Worm (Caenorhabditis elegans): ENCODE measurements around the gene F35C8.5.
A peak's percentile ranks its signal among the peaks of the same experiment; 100 is the strongest.

The F35C8.5 gene

ce11 chrX:5347856-5348255 is 17.8 kb upstream of the F35C8.5 start:
- TF ChIP-seq F23B12.7 (tag; optimal IDR thresholded peaks at IDR 0.05; ENCODE audit: insufficient read depth) (no peak), Y56A3A.18 (GFP tag; IDR thresholded peaks at IDR 0.05) (no peak), dox-1 (GFP tag; IDR thresholded peaks at IDR 0.05) (no peak), let-526 (GFP tag; IDR thresholded peaks at IDR 0.05) (no peak), nfya-2 (GFP tag; IDR thresholded peaks at IDR 0.05) (no peak), B0019.2 (GFP tag; conservative IDR thresholded peaks at IDR 0.05) (no peak), nhr-27 (tag; optimal IDR thresholded peaks at IDR 0.05) (no peak), dpl-1 (GFP tag; optimal IDR thresholded peaks at IDR 0.05) (no peak), snpc-1.3 (tag; optimal IDR thresholded peaks at IDR 0.05; ENCODE audit: insufficient read depth) (no peak), F10E7.11 (tag; optimal IDR thresholded peaks at IDR 0.05) (no peak), ceh-40 (GFP tag; IDR thresholded peaks at IDR 0.05) (no peak), D2030.7 (GFP tag; IDR thresholded peaks at IDR 0.05) (no peak)

- TF ChIP-seq attf-5 (GFP tag; optimal IDR thresholded peaks at IDR 0.05) (no peak), zim-3 (tag; optimal IDR thresholded peaks at IDR 0.05) (no peak), bed-2 (GFP tag; IDR thresholded peaks at IDR 0.05) (no peak)
Measured at ce11 chrX:5348529-5349148, 17.0 kb upstream of the F35C8.5 start, which contains the start of gene syx-3. Gene syx-3 (plus strand): TSS chrX:5349098.

ce11 chrX:5354022-5354876 is 11.4 kb upstream of the F35C8.5 start, which contains the start of gene pfn-2:
Gene pfn-2 (minus strand): TSS chrX:5354072.
- TF ChIP-seq egrh-3 (GFP tag; IDR thresholded peaks at IDR 0.05) (peak; percentile 83; the same call in 1 of the 2 replicates), nhr-80 (tag; optimal IDR thresholded peaks at IDR 0.05) (peak; percentile 79), K12H6.12 (tag; optimal IDR thresholded peaks at IDR 0.05) (peak; percentile 13), attf-5 (GFP tag; optimal IDR thresholded peaks at IDR 0.05) (peak; percentile 8), zfh-2 (GFP tag; conservative IDR thresholded peaks at IDR 0.05) (peak; percentile 98), ceh-27 (GFP tag; optimal IDR thresholded peaks at IDR 0.05) (peak; percentile 37), chd-7 (tag; optimal IDR thresholded peaks at IDR 0.05) (peak; percentile 40), gei-17 (GFP tag; optimal IDR thresholded peaks at IDR 0.05) (peak; percentile 53), ccch-3 (GFP tag; optimal IDR thresholded peaks at IDR 0.05) (no peak), F52B5.7 (tag; optimal IDR thresholded peaks at IDR 0.05) (peak; percentile 16), hlh-26 (GFP tag; conservative IDR thresholded peaks at IDR 0.05) (no peak), madf-6 (GFP tag; IDR thresholded peaks at IDR 0.05) (no peak), ceh-58 (GFP tag; IDR thresholded peaks at IDR 0.05) (0 out of 2 replicates have a peak, but pooled peaks have one; percentile 49), atf-7 (tag; optimal IDR thresholded peaks at IDR 0.05) (no peak), ekl-4 (GFP tag; IDR thresholded peaks at IDR 0.05) (0 out of 2 replicates have a peak, but pooled peaks have one; percentile 35), ets-4 (GFP tag; optimal IDR thresholded peaks at IDR 0.05) (peak; percentile 28), F37B4.10 (GFP tag; IDR thresholded peaks at IDR 0.05) (0 out of 2 replicates have a peak, but pooled peaks have one; percentile 77), cebp-1 (GFP tag; IDR thresholded peaks at IDR 0.05) (no peak), cebp-1 (tag; optimal IDR thresholded peaks at IDR 0.05) (peak; percentile 48), dox-1 (GFP tag; IDR thresholded peaks at IDR 0.05) (peak; percentile 58; the same call in 1 of the 2 replicates), C06A6.2 (GFP tag; conservative IDR thresholded peaks at IDR 0.05) (no peak), sdz-38 (tag; optimal IDR thresholded peaks at IDR 0.05) (no peak), nfyb-1 (GFP tag; IDR thresholded peaks at IDR 0.05) (peak; percentile 69), him-1 (tag; optimal IDR thresholded peaks at IDR 0.05) (no peak)

Data from whole organism, young adult.